Worm (Caenorhabditis elegans) whole organism, L3 larva: ENCODE results near the gene srp-7.

ENCODE experiments used
- R02D3.7 ChIP-seq: fragments of 150-350 bp; optimal IDR thresholded peaks from 2 replicates; lab custom pipeline; 2014; ENCODE audit warnings: missing biosample characterization, missing genetic modification characterization
- ZK546.5 ChIP-seq: sonication (generic microtip); optimal IDR thresholded peaks from 2 replicates; lab custom pipeline; 2017; ENCODE audit warnings: missing biosample characterization, missing genetic modification characterization
- aly-2 ChIP-seq: fragments of 150-350 bp; optimal IDR thresholded peaks from 2 replicates; lab custom pipeline; 2014; ENCODE audit warnings: missing biosample characterization, missing genetic modification characterization
- ama-1 ChIP-seq: fragments of 150-350 bp; optimal IDR thresholded peaks from 2 replicates; lab custom pipeline; 2018
- ceh-16 ChIP-seq: sonication (generic microtip); optimal IDR thresholded peaks from 2 replicates; lab custom pipeline; 2017; ENCODE audit warnings: missing biosample characterization, missing genetic modification characterization
- ceh-28 ChIP-seq: fragments of 150-350 bp; optimal IDR thresholded peaks from 2 replicates; lab custom pipeline; 2014; ENCODE audit warnings: missing biosample characterization, missing genetic modification reagents, missing genetic modification characterization
- ceh-82 ChIP-seq: fragments of 150-350 bp; optimal IDR thresholded peaks from 2 replicates; lab custom pipeline; 2014; ENCODE audit warnings: missing biosample characterization, missing genetic modification characterization
- ceh-9 ChIP-seq: sonication (generic microtip); optimal IDR thresholded peaks from 2 replicates; lab custom pipeline; 2018; ENCODE audit warnings: missing biosample characterization, missing genetic modification characterization
- daf-12 ChIP-seq: fragments of 150-350 bp; optimal IDR thresholded peaks from 2 replicates; lab custom pipeline; 2014; ENCODE audit warnings: missing biosample characterization, missing genetic modification reagents, missing genetic modification characterization
- egl-27 ChIP-seq: sonication (generic microtip); optimal IDR thresholded peaks from 4 replicates; lab custom pipeline; 2017; ENCODE audit warnings: missing biosample characterization, missing genetic modification reagents, missing genetic modification characterization
- egl-5 ChIP-seq: fragments of 150-350 bp; optimal IDR thresholded peaks from 2 replicates; lab custom pipeline; 2017; ENCODE audit warnings: missing biosample characterization, missing genetic modification reagents, missing genetic modification characterization, inconsistent platforms
- elt-1 ChIP-seq: fragments of 150-350 bp; optimal IDR thresholded peaks from 2 replicates; lab custom pipeline; 2014; ENCODE audit warnings: missing biosample characterization, missing genetic modification characterization
- elt-2 ChIP-seq: sonication (generic microtip); optimal IDR thresholded peaks from 2 replicates; lab custom pipeline; 2016; ENCODE audit warnings: missing genetic modification reagents, mild to moderate bottlenecking, missing genetic modification characterization, missing compliant biosample characterization
- elt-3 ChIP-seq, 3 experiments: fragments of 150-350 bp in 1 of 3; sonication (generic microtip) in 2 of 3; optimal IDR thresholded peaks; 2 replicates in 2 of 3; 4 replicates in 1 of 3; lab custom pipeline; 2014 to 2017; ENCODE audit warnings: missing biosample characterization in 3 of 3, missing genetic modification characterization in 3 of 3
- eor-1 ChIP-seq, 2 experiments: fragments of 150-350 bp; optimal IDR thresholded peaks; 2 replicates each; lab custom pipeline; 2014 to 2018; ENCODE audit warnings: missing biosample characterization in 2 of 2, missing genetic modification characterization in 2 of 2
- fkh-10 ChIP-seq: sonication (generic microtip); optimal IDR thresholded peaks from 2 replicates; lab custom pipeline; 2017; ENCODE audit warnings: missing biosample characterization, missing genetic modification reagents, missing genetic modification characterization
- fkh-2 ChIP-seq: fragments of 150-350 bp; optimal IDR thresholded peaks from 2 replicates; lab custom pipeline; 2014; ENCODE audit warnings: missing biosample characterization, missing genetic modification reagents, missing genetic modification characterization
- fos-1 ChIP-seq: fragments of 150-350 bp; optimal IDR thresholded peaks from 2 replicates; lab custom pipeline; 2014; ENCODE audit warnings: missing biosample characterization, missing genetic modification characterization
- hmg-11 ChIP-seq: sonication (generic microtip); optimal IDR thresholded peaks from 2 replicates; lab custom pipeline; 2016; ENCODE audit warnings: missing genetic modification characterization, missing compliant biosample characterization
- jun-1 ChIP-seq: fragments of 150-350 bp; optimal IDR thresholded peaks from 2 replicates; lab custom pipeline; 2014; ENCODE audit warnings: missing biosample characterization, missing genetic modification reagents, missing genetic modification characterization
- lin-15B ChIP-seq: fragments of 150-350 bp; optimal IDR thresholded peaks from 2 replicates; lab custom pipeline; 2014; ENCODE audit warnings: missing biosample characterization, missing genetic modification characterization
- lin-39 ChIP-seq: fragments of 150-350 bp; optimal IDR thresholded peaks from 2 replicates; lab custom pipeline; 2018; ENCODE audit warnings: missing biosample characterization, missing genetic modification reagents, missing genetic modification characterization
- lsy-12 ChIP-seq: sonication (generic microtip); optimal IDR thresholded peaks from 2 replicates; lab custom pipeline; 2016; ENCODE audit warnings: mild to moderate bottlenecking, missing genetic modification characterization, missing compliant biosample characterization
- mdl-1 ChIP-seq: fragments of 150-350 bp; optimal IDR thresholded peaks from 2 replicates; lab custom pipeline; 2014; ENCODE audit warnings: missing biosample characterization, missing genetic modification characterization
- mml-1 ChIP-seq: fragments of 150-350 bp; sonication (generic microtip); optimal IDR thresholded peaks from 3 replicates; lab custom pipeline; 2014; ENCODE audit warnings: missing biosample characterization, missing genetic modification characterization
- nfya-1 ChIP-seq: sonication (generic microtip); optimal IDR thresholded peaks from 2 replicates; lab custom pipeline; 2017; ENCODE audit warnings: missing genetic modification characterization, mild to moderate bottlenecking, missing compliant biosample characterization, antibody characterized with exemption, moderate library complexity; ENCODE audit not compliant: insufficient read depth
- nhr-11 ChIP-seq: fragments of 150-350 bp; optimal IDR thresholded peaks from 2 replicates; lab custom pipeline; 2014; ENCODE audit warnings: missing biosample characterization, missing genetic modification characterization
- nhr-12 ChIP-seq: fragments of 150-350 bp; optimal IDR thresholded peaks from 2 replicates; lab custom pipeline; 2014; ENCODE audit warnings: missing biosample characterization, missing genetic modification characterization
- nhr-23 ChIP-seq: fragments of 150-350 bp; optimal IDR thresholded peaks from 2 replicates; lab custom pipeline; 2014; ENCODE audit warnings: missing biosample characterization, missing genetic modification reagents, missing genetic modification characterization
- nhr-237 ChIP-seq: fragments of 150-350 bp; optimal IDR thresholded peaks from 2 replicates; lab custom pipeline; 2014; ENCODE audit warnings: missing biosample characterization, missing genetic modification characterization
- nhr-25 ChIP-seq: sonication (generic microtip); optimal IDR thresholded peaks from 2 replicates; lab custom pipeline; 2017; ENCODE audit warnings: missing biosample characterization, missing genetic modification characterization
- nhr-28 ChIP-seq: fragments of 150-350 bp; optimal IDR thresholded peaks from 2 replicates; lab custom pipeline; 2014; ENCODE audit warnings: missing biosample characterization, missing genetic modification characterization
- nhr-43 ChIP-seq: sonication (generic microtip); optimal IDR thresholded peaks from 2 replicates; lab custom pipeline; 2016; ENCODE audit warnings: mild to moderate bottlenecking, missing genetic modification characterization, missing compliant biosample characterization; ENCODE audit not compliant: poor library complexity, severe bottlenecking
- nhr-67 ChIP-seq: fragments of 150-350 bp; optimal IDR thresholded peaks from 2 replicates; lab custom pipeline; 2014; ENCODE audit warnings: missing biosample characterization, missing genetic modification characterization
- nhr-76 ChIP-seq: fragments of 150-350 bp; sonication (generic microtip); optimal IDR thresholded peaks from 5 replicates; lab custom pipeline; 2014; ENCODE audit warnings: missing biosample characterization, missing genetic modification characterization
- nhr-77 ChIP-seq: fragments of 150-350 bp; optimal IDR thresholded peaks from 2 replicates; lab custom pipeline; 2014; ENCODE audit warnings: missing biosample characterization, missing genetic modification characterization
- pha-4 ChIP-seq: fragments of 150-350 bp; optimal IDR thresholded peaks from 2 replicates; lab custom pipeline; 2014; ENCODE audit warnings: missing biosample characterization, missing genetic modification reagents, missing genetic modification characterization
- pqm-1 ChIP-seq: fragments of 150-350 bp; optimal IDR thresholded peaks from 2 replicates; lab custom pipeline; 2017; ENCODE audit warnings: missing biosample characterization, missing genetic modification characterization, inconsistent platforms
- sea-2 ChIP-seq: fragments of 150-350 bp; sonication (generic microtip); optimal IDR thresholded peaks from 4 replicates; lab custom pipeline; 2014; ENCODE audit warnings: missing biosample characterization, missing genetic modification reagents, missing genetic modification characterization
- skn-1 ChIP-seq: fragments of 150-350 bp; optimal IDR thresholded peaks from 2 replicates; lab custom pipeline; 2014; ENCODE audit warnings: missing biosample characterization, missing genetic modification characterization
- snpc-4 ChIP-seq: fragments of 150-350 bp; optimal IDR thresholded peaks from 2 replicates; lab custom pipeline; 2014; ENCODE audit warnings: missing biosample characterization, missing genetic modification characterization
- tbx-2 ChIP-seq: sonication (generic microtip); optimal IDR thresholded peaks from 2 replicates; lab custom pipeline; 2016; ENCODE audit warnings: mild to moderate bottlenecking, missing genetic modification characterization, missing compliant biosample characterization
- unc-39 ChIP-seq: sonication (generic microtip); optimal IDR thresholded peaks from 4 replicates; lab custom pipeline; 2017; ENCODE audit warnings: missing biosample characterization, missing genetic modification characterization
- unc-62 ChIP-seq: fragments of 150-350 bp; sonication (generic microtip); optimal IDR thresholded peaks from 4 replicates; lab custom pipeline; 2014; ENCODE audit warnings: missing biosample characterization, missing genetic modification reagents, missing genetic modification characterization
- zag-1 ChIP-seq: fragments of 150-350 bp; optimal IDR thresholded peaks from 2 replicates; lab custom pipeline; 2014; ENCODE audit warnings: missing biosample characterization, missing genetic modification characterization
- ztf-11 ChIP-seq: fragments of 150-350 bp; optimal IDR thresholded peaks from 2 replicates; lab custom pipeline; 2014; ENCODE audit warnings: missing biosample characterization, missing genetic modification characterization
- ztf-4 ChIP-seq: fragments of 150-350 bp; optimal IDR thresholded peaks from 2 replicates; lab custom pipeline; 2014; ENCODE audit warnings: missing biosample characterization, missing genetic modification characterization

Gene srp-7

DNA sequence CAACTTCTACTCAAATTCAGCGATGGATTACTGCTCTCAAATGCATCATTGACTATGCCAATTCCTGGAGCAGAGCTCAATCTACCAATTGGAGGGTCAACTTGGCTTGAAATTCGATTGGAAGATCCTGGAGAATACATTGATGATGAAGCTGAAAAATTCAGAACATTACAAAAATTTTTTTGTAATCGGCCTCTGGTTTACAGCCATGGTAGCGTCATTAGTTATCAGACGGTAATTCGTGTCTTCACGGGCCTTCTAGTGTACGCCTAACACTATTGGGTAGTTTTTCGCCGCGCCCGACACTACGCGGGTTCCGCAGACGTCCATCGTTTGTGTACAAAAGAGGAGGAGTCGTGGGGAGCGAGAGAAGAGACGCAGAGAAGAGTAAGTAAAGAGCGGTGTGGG, 49.8 kb downstream of the srp-7 start:
- TF ChIP-seq fkh-10 (GFP tag; lab: Kevin White, UChicago) = no peak
- peak; percentile 58 for TF ChIP-seq lsy-12 (tag; lab: Kevin White, UChicago)
- TF ChIP-seq pqm-1 (tag; lab: Kevin White, UChicago) = peak; percentile 77
- no peak for TF ChIP-seq elt-1 (tag; lab: Kevin White, UChicago)
- no peak for TF ChIP-seq nhr-28 (tag; lab: Kevin White, UChicago)
- TF ChIP-seq nhr-76 (tag; lab: Kevin White, UChicago) = no peak
- TF ChIP-seq nhr-237 (tag; lab: Kevin White, UChicago) = no peak
- TF ChIP-seq mml-1 (tag; lab: Kevin White, UChicago) = no peak
- TF ChIP-seq nhr-43 (tag; lab: Kevin White, UChicago) = peak; percentile 81
- no peak for TF ChIP-seq eor-1 (tag; optimal IDR thresholded peaks at IDR 0.05; lab: Kevin White, UChicago)
- no peak for TF ChIP-seq fos-1 (tag; lab: Kevin White, UChicago)
- TF ChIP-seq nhr-12 (tag; lab: Kevin White, UChicago) = no peak
- no peak for TF ChIP-seq fkh-2
- peak; percentile 91 for TF ChIP-seq aly-2 (tag; lab: Kevin White, UChicago)
- TF ChIP-seq daf-12 = no peak
- no peak for TF ChIP-seq unc-39 (tag; lab: Kevin White, UChicago)
- TF ChIP-seq ceh-9 = no peak
- no peak for TF ChIP-seq unc-62
- peak; percentile 94 for TF ChIP-seq ama-1 (lab: Kevin White, UChicago)
- TF ChIP-seq lin-15B = peak; percentile 49
- TF ChIP-seq ceh-28 = peak; percentile 59
- TF ChIP-seq pha-4 (tag; lab: Kevin White, UChicago) = peak; percentile 86
- TF ChIP-seq lin-39 (tag; lab: Kevin White, UChicago) = peak; percentile 69
- TF ChIP-seq nfya-1 (tag; lab: Kevin White, UChicago) = peak; percentile 82
- no peak for TF ChIP-seq egl-5 (tag; lab: Kevin White, UChicago)
- TF ChIP-seq egl-27 (tag; lab: Kevin White, UChicago) = peak; percentile 66
- peak in 1 of 3 experiments; percentile 40 for TF ChIP-seq elt-3 (tag; optimal IDR thresholded peaks at IDR 0.05; lab: Kevin White, UChicago)
- TF ChIP-seq nhr-23 = peak; percentile 91
- peak; percentile 73 for TF ChIP-seq R02D3.7 (tag; lab: Kevin White, UChicago)
- TF ChIP-seq nhr-67 = no peak
- peak; percentile 3 for TF ChIP-seq zag-1
- TF ChIP-seq ceh-82 = peak; percentile 41
- peak; percentile 80 for TF ChIP-seq hmg-11 (tag; lab: Kevin White, UChicago)
- no peak for TF ChIP-seq skn-1 (tag; lab: Kevin White, UChicago)
- TF ChIP-seq ceh-16 (tag; lab: Kevin White, UChicago) = no peak
- TF ChIP-seq elt-2 = peak; percentile 70
- no peak for TF ChIP-seq ztf-4
- TF ChIP-seq nhr-11 = no peak
- TF ChIP-seq nhr-77 (tag; lab: Kevin White, UChicago) = peak; percentile 45
- TF ChIP-seq mdl-1 = no peak
- TF ChIP-seq ZK546.5 = no peak
- no peak for TF ChIP-seq jun-1 (tag; lab: Kevin White, UChicago)
- peak; percentile 84 for TF ChIP-seq nhr-25 (tag; lab: Kevin White, UChicago)
- no peak for TF ChIP-seq sea-2 (GFP tag; lab: Kevin White, UChicago)
- TF ChIP-seq snpc-4 (tag; lab: Kevin White, UChicago) = peak; percentile 99
- no peak for TF ChIP-seq ztf-11
- TF ChIP-seq tbx-2 = peak; percentile 69

DNA sequence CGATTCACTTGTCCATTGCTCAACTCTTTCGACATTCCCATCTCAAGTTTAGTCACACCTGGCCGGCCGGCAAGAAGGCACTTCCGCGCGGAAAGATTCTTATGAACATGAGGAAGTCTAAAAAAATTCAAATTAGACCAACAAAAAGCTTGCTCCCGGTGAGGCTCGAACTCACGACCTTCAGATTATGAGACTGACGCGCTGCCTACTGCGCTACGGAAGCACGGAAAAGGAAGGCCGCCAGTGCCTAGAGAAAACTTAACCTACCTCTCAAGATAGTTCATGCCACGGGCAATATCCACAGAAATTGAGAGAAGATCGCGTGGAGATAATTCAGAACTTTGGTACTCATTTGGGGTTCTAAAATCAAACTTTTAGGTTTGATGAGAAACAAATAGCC, 51.1 kb downstream of the srp-7 start:
- TF ChIP-seq unc-62 (no peak), nhr-25 (tag; lab: Kevin White, UChicago) (no peak), mdl-1 (no peak), pqm-1 (tag; lab: Kevin White, UChicago) (no peak), sea-2 (GFP tag; lab: Kevin White, UChicago) (no peak), nfya-1 (tag; lab: Kevin White, UChicago) (peak; percentile 25), fkh-2 (no peak), nhr-12 (tag; lab: Kevin White, UChicago) (no peak), nhr-11 (no peak), elt-2 (peak; percentile 1), elt-3 (tag; optimal IDR thresholded peaks at IDR 0.05; lab: Kevin White, UChicago) (no peak), lin-15B (no peak), pha-4 (tag; lab: Kevin White, UChicago) (no peak), lin-39 (tag; lab: Kevin White, UChicago) (no peak), nhr-28 (tag; lab: Kevin White, UChicago) (no peak), unc-39 (tag; lab: Kevin White, UChicago) (no peak), snpc-4 (tag; lab: Kevin White, UChicago) (peak; percentile 62)
